Worm (Caenorhabditis elegans) whole organism, young adult: ENCODE measurements around the gene glt-5.

Experiments used
- ets-4 ChIP-seq: fragments of 200-800 bp; sonication (Bioruptor generic); optimal IDR thresholded peaks from 2 replicates; lab custom pipeline; 2018; ENCODE audit warnings: mild to moderate bottlenecking, missing genetic modification characterization, missing compliant biosample characterization
- nhr-90 ChIP-seq: sonication (generic microtip); optimal IDR thresholded peaks from 2 replicates; lab custom pipeline; 2016; ENCODE audit warnings: missing genotype, mild to moderate bottlenecking, missing genetic modification characterization, missing compliant biosample characterization
- unc-62 ChIP-seq: fragments of 150-350 bp; optimal IDR thresholded peaks from 2 replicates; lab custom pipeline; 2014; ENCODE audit warnings: missing biosample characterization, missing genetic modification reagents, missing genetic modification characterization

DNA sequence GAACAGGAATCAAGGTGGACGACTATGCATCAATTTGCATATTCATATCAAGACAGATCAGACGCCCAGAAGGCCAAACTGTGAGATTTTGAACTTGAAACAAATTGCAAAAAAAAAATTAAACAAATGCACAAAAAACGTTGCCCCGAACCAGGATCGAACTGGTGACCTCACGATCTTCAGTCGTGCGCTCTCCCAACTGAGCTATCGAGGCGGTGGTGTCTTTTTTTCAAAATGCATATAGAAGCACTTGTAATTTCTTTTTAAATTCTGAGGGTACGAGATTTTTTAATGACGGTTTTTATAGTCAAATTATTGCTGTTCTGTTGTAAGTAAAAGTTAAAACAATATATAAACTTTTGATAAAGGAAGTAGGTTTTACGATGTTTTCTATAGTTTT lies 4.4 kb upstream of the glt-5 start:
- TF ChIP-seq unc-62 (no peak), ets-4 (GFP tag; lab: Kevin White, UChicago) (no peak), nhr-90 (peak; percentile 35)
